Worm (Caenorhabditis elegans): ENCODE data around the gene R07E3.4.

Gene R07E3.4

DNA sequence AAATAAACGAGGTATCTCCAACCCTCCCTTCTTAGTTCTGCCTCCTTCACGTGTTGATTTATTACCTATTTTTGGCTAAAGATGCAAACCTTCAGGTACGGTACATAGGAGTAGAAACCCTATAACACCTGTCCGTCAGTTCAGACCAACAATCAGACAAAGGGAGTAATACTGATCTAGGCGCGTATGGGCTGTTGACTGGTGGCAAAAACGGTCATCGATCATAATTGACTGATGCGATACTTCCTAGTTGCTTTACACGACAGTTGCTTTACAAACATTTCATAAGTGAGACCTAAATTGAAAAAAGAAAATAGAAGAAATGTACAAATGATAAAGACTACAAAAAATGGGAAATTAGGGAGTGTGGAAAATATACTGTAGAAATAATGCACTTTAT lies 17.0 kb upstream of the R07E3.4 start:
- TF ChIP-seq F52B5.7 (tag; optimal IDR thresholded peaks at IDR 0.05) (no peak), rpc-1 (optimal IDR thresholded peaks at IDR 0.05) (no peak), rpc-1 (tag; optimal IDR thresholded peaks at IDR 0.05) (no peak), nhr-179 (tag; optimal IDR thresholded peaks at IDR 0.05) (no peak), dpff-1 (tag; optimal IDR thresholded peaks at IDR 0.05) (no peak), madf-3 (GFP tag; IDR thresholded peaks at IDR 0.05) (no peak), ceh-40 (GFP tag; IDR thresholded peaks at IDR 0.05) (no peak), hlh-12 (tag; optimal IDR thresholded peaks at IDR 0.05) (no peak), let-607 (tag; optimal IDR thresholded peaks at IDR 0.05) (no peak), repo-1 (tag; optimal IDR thresholded peaks at IDR 0.05) (no peak), madf-10 (tag; optimal IDR thresholded peaks at IDR 0.05) (no peak), ztf-18 (tag; optimal IDR thresholded peaks at IDR 0.05) (no peak), nfya-1 (tag; optimal IDR thresholded peaks at IDR 0.05; ENCODE audit: borderline replicate concordance, insufficient read depth) (no peak), unc-130 (GFP tag; optimal IDR thresholded peaks at IDR 0.05) (no peak), lin-54 (GFP tag; optimal IDR thresholded peaks at IDR 0.05) (no peak), gei-17 (GFP tag; optimal IDR thresholded peaks at IDR 0.05) (no peak), lag-1 (GFP tag; IDR thresholded peaks at IDR 0.05) (no peak)

DNA sequence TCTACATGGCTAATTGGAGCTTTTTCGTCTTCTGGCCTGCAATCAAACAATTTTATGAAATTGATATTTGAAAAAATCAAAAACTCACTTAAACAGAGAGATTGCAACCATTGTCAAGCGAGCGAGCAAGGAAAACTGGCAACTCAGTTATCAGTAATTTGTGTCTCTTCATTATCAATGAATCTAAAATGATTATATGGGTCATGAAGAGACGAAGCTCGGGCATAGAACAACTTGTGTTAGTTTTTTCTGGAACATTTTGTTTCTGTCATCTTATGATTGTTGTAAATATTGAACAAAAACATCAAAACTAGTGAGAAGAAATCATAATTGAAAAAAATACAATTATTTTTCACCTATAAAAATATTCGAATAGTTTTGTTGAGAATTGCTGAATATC lies 7.8 kb upstream of the R07E3.4 start, which contains the start of gene R07E3.1:
Gene R07E3.1 (minus strand): TSS at position 176 of the 400 bp plus-strand sequence.
- TF ChIP-seq rec-8 (tag; optimal IDR thresholded peaks at IDR 0.05), result no peak
- TF ChIP-seq nhr-80 (tag; optimal IDR thresholded peaks at IDR 0.05), result peak; percentile 57
- TF ChIP-seq cebp-1 (GFP tag; IDR thresholded peaks at IDR 0.05), result 0 out of 2 replicates have a peak, but pooled peaks have one; percentile 15
- TF ChIP-seq cebp-1 (tag; optimal IDR thresholded peaks at IDR 0.05), result no peak
- no peak for TF ChIP-seq lag-1 (GFP tag; IDR thresholded peaks at IDR 0.05)
- TF ChIP-seq fkh-3 (tag; optimal IDR thresholded peaks at IDR 0.05), result no peak
- TF ChIP-seq ceh-79 (tag; optimal IDR thresholded peaks at IDR 0.05), result no peak

DNA sequence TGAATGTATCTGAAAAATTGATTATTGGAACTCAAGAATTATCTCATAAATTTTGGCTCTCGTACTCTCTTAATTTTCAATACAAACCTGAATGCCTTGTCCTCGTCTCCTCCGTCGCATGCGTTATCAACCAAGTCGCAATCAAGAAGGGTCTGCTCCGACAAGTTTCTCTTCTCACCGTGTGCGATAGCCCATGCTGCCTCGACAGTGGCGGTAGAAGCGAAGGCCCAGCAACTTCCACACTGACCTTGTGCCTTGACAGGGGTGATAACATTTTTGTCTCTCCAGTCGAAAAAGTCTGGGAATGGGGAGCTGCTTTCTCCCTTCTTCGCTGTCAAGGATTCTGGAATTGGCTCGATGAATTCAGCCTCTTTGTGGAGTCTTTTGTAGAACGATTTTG lies 6.9 kb upstream of the R07E3.4 start:
- TF ChIP-seq sea-2 (GFP tag; IDR thresholded peaks at IDR 0.05) (no peak), nhr-80 (tag; optimal IDR thresholded peaks at IDR 0.05) (peak; percentile 80), zfh-2 (GFP tag; conservative IDR thresholded peaks at IDR 0.05) (peak; percentile 67; the same call in 1 of the 2 replicates), hlh-12 (tag; optimal IDR thresholded peaks at IDR 0.05) (no peak), ets-4 (GFP tag; optimal IDR thresholded peaks at IDR 0.05) (peak; percentile 72), mcd-1 (GFP tag; IDR thresholded peaks at IDR 0.05) (peak; percentile 23; the same call in 1 of the 2 replicates), tbp1 (GFP tag; optimal IDR thresholded peaks at IDR 0.05) (peak; percentile 6), dox-1 (GFP tag; IDR thresholded peaks at IDR 0.05) (peak; percentile 65; the same call in 1 of the 2 replicates)

DNA sequence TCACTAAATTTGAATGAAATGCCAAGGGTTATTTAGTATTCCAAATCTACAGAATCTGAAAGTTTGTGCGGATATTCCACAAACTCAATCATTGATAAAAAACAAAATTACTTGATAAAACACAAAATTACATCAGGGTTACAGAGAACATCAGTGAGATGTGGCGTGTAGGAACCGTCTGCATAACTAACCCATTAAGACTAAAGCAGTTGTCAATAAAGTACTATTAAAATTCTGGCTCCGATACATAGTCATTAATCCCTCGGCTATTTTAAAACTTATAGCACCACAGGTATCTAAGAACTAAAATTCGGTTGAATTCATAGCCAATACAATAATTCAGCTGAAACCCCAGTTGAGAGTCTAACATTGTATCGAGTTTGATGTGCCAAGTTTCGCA lies 5.6 kb upstream of the R07E3.4 start:
- TF ChIP-seq ztf-18 (tag; optimal IDR thresholded peaks at IDR 0.05) (no peak), cebp-1 (GFP tag; IDR thresholded peaks at IDR 0.05) (no peak), cebp-1 (tag; optimal IDR thresholded peaks at IDR 0.05) (peak; percentile 36), snpc-4 (GFP tag; optimal IDR thresholded peaks at IDR 0.05) (no peak), snpc-4 (tag; optimal IDR thresholded peaks at IDR 0.05) (no peak), ztf-28 (GFP tag; IDR thresholded peaks at IDR 0.05) (no peak), cebp-2 (GFP tag; IDR thresholded peaks at IDR 0.05) (no peak), madf-8 (GFP tag; conservative IDR thresholded peaks at IDR 0.05) (no peak), ztf-26 (tag; optimal IDR thresholded peaks at IDR 0.05) (no peak), sptf-2 (GFP tag; optimal IDR thresholded peaks at IDR 0.05) (no peak), ztf-3 (GFP tag; optimal IDR thresholded peaks at IDR 0.05) (no peak), nfya-1 (tag; optimal IDR thresholded peaks at IDR 0.05; ENCODE audit: borderline replicate concordance, insufficient read depth) (no peak), madf-3 (GFP tag; IDR thresholded peaks at IDR 0.05) (0 out of 2 replicates have a peak, but pooled peaks have one; percentile 26), unc-62 (GFP tag; optimal IDR thresholded peaks at IDR 0.05) (no peak), F57A8.1 (GFP tag; optimal IDR thresholded peaks at IDR 0.05) (no peak), nfyb-1 (GFP tag; IDR thresholded peaks at IDR 0.05) (peak; percentile 71; the same call in 1 of the 2 replicates), F37B4.10 (GFP tag; IDR thresholded peaks at IDR 0.05) (no peak), attf-3 (GFP tag; conservative IDR thresholded peaks at IDR 0.05) (no peak), bed-1 (GFP tag; IDR thresholded peaks at IDR 0.05) (no peak), Y79H2A.3 (GFP tag; conservative IDR thresholded peaks at IDR 0.05) (no peak), K11D2.4 (GFP tag; IDR thresholded peaks at IDR 0.05) (no peak), ccch-3 (GFP tag; optimal IDR thresholded peaks at IDR 0.05) (no peak)

Data from whole organism, young adult.